Worm (Caenorhabditis elegans) whole organism, L1 larva: ENCODE results near the gene T04H1.5.

Source experiments
- C34B4.2 ChIP-seq: sonication (generic microtip); optimal IDR thresholded peaks from 2 replicates; lab custom pipeline; 2017; ENCODE audit warnings: mild to moderate bottlenecking, missing genetic modification characterization, missing compliant biosample characterization
- F16B12.6 ChIP-seq: fragments of 150-350 bp; optimal IDR thresholded peaks from 2 replicates; lab custom pipeline; 2014; ENCODE audit warnings: missing biosample characterization, missing genetic modification characterization
- Y116A8C.19 ChIP-seq: sonication (generic microtip); optimal IDR thresholded peaks from 2 replicates; lab custom pipeline; 2016; ENCODE audit warnings: missing compliant biosample characterization, missing genetic modification characterization, borderline replicate concordance
- alr-1 ChIP-seq: fragments of 200-800 bp; sonication (Bioruptor generic); optimal IDR thresholded peaks from 2 replicates; lab custom pipeline; 2018; ENCODE audit warnings: borderline replicate concordance, mild to moderate bottlenecking, missing genetic modification characterization, missing compliant biosample characterization
- aly-2 ChIP-seq: fragments of 150-350 bp; optimal IDR thresholded peaks from 2 replicates; lab custom pipeline; 2014; ENCODE audit warnings: missing biosample characterization, missing genetic modification characterization
- blmp-1 ChIP-seq: fragments of 150-350 bp; optimal IDR thresholded peaks from 2 replicates; lab custom pipeline; 2014; ENCODE audit warnings: missing biosample characterization, missing genetic modification characterization
- ceh-90 ChIP-seq: sonication (generic microtip); optimal IDR thresholded peaks from 2 replicates; lab custom pipeline; 2016; ENCODE audit warnings: missing genetic modification characterization, missing compliant biosample characterization
- dpl-1 ChIP-seq, 3 experiments: fragments of 150-350 bp in 2 of 3; sonication (generic microtip) in 1 of 3; optimal IDR thresholded peaks; 2 replicates each; lab custom pipeline; 2014 to 2017; ENCODE audit warnings: missing biosample characterization in 3 of 3, missing genetic modification characterization in 3 of 3, missing genetic modification reagents in 3 of 3
- dsc-1 ChIP-seq: sonication (generic microtip); optimal IDR thresholded peaks from 2 replicates; lab custom pipeline; 2016; ENCODE audit warnings: mild to moderate bottlenecking, missing genetic modification characterization, missing compliant biosample characterization
- efl-1 ChIP-seq, 4 experiments: fragments of 150-350 bp; optimal IDR thresholded peaks in 3 of 4; peaks in 1 of 4; 1 replicate in 1 of 4; 2 replicates in 3 of 4; lab custom pipeline; 2014; ENCODE audit warnings: missing biosample characterization in 2 of 4, missing genetic modification characterization in 2 of 4, missing genetic modification reagents in 2 of 4
- efl-3 ChIP-seq: fragments of 200-800 bp; sonication (Bioruptor generic); optimal IDR thresholded peaks from 2 replicates; lab custom pipeline; 2018; ENCODE audit warnings: mild to moderate bottlenecking, missing genetic modification characterization, missing compliant biosample characterization
- egl-13 ChIP-seq: sonication (generic microtip); optimal IDR thresholded peaks from 2 replicates; lab custom pipeline; 2016; ENCODE audit warnings: missing genotype, missing genetic modification reagents, missing genetic modification characterization, missing compliant biosample characterization
- egl-27 ChIP-seq, 2 experiments: fragments of 150-350 bp in 1 of 2; sonication (generic microtip); optimal IDR thresholded peaks; 3 replicates each; lab custom pipeline; 2017 to 2018; ENCODE audit warnings: missing biosample characterization in 2 of 2, missing genetic modification characterization in 2 of 2, missing genetic modification reagents in 2 of 2
- elt-2 ChIP-seq: sonication (generic microtip); optimal IDR thresholded peaks from 2 replicates; lab custom pipeline; 2016; ENCODE audit warnings: missing genetic modification characterization, mild to moderate bottlenecking, inconsistent platforms, missing compliant biosample characterization, missing genetic modification reagents
- elt-3 ChIP-seq, 6 experiments: fragments of 150-350 bp in 1 of 6; sonication (generic microtip); optimal IDR thresholded peaks; 2 replicates each; lab custom pipeline; 2017 to 2018; ENCODE audit warnings: missing biosample characterization in 6 of 6, missing genetic modification characterization in 6 of 6, inconsistent platforms in 1 of 6
- ets-5 ChIP-seq: fragments of 200-800 bp; sonication (Bioruptor generic); IDR thresholded peaks from 2 replicates; pipeline ENCODE4 v1.3.6; 2022; ENCODE audit warnings: missing genetic modification characterization, missing compliant biosample characterization
- fkh-10 ChIP-seq: sonication (generic microtip); optimal IDR thresholded peaks from 2 replicates; lab custom pipeline; 2017; ENCODE audit warnings: missing biosample characterization, missing genetic modification reagents, missing genetic modification characterization
- fkh-4 ChIP-seq: sonication (generic microtip); optimal IDR thresholded peaks from 2 replicates; lab custom pipeline; 2016; ENCODE audit warnings: missing compliant biosample characterization, missing genetic modification characterization, borderline replicate concordance
- fkh-8 ChIP-seq: sonication (generic microtip); optimal IDR thresholded peaks from 2 replicates; lab custom pipeline; 2016; ENCODE audit warnings: mild to moderate bottlenecking, missing genetic modification characterization, missing compliant biosample characterization
- grh-1 ChIP-seq: fragments of 200-800 bp; sonication (Bioruptor generic); IDR thresholded peaks from 2 replicates; pipeline ENCODE4 v1.3.6; 2022; ENCODE audit warnings: missing genetic modification reagents, missing genetic modification characterization, missing compliant biosample characterization
- hlh-4 ChIP-seq: sonication (generic microtip); optimal IDR thresholded peaks from 2 replicates; lab custom pipeline; 2016; ENCODE audit warnings: mild to moderate bottlenecking, missing genetic modification characterization, missing compliant biosample characterization
- irx-1 ChIP-seq: sonication (generic microtip); optimal IDR thresholded peaks from 2 replicates; lab custom pipeline; 2016; ENCODE audit warnings: missing genetic modification characterization, missing compliant biosample characterization
- lin-13 ChIP-seq: fragments of 150-350 bp; optimal IDR thresholded peaks from 2 replicates; lab custom pipeline; 2014; ENCODE audit warnings: missing biosample characterization, missing genetic modification reagents, missing genetic modification characterization
- lin-14 ChIP-seq: fragments of 200-800 bp; sonication (Bioruptor generic); optimal IDR thresholded peaks from 2 replicates; lab custom pipeline; 2018; ENCODE audit warnings: mild to moderate bottlenecking, missing genetic modification characterization, moderate library complexity, missing compliant biosample characterization
- lir-3 ChIP-seq: sonication (generic microtip); optimal IDR thresholded peaks from 2 replicates; lab custom pipeline; 2016; ENCODE audit warnings: mild to moderate bottlenecking, missing genetic modification characterization, moderate library complexity, missing compliant biosample characterization; ENCODE audit not compliant: poor library complexity
- mab-9 ChIP-seq: fragments of 200-800 bp; sonication (Bioruptor generic); IDR thresholded peaks from 2 replicates; pipeline ENCODE4 v1.3.6; 2022; ENCODE audit warnings: missing genetic modification reagents, missing genetic modification characterization, missing compliant biosample characterization
- mef-2 ChIP-seq: fragments of 150-350 bp; optimal IDR thresholded peaks from 2 replicates; lab custom pipeline; 2014; ENCODE audit warnings: missing biosample characterization, missing genetic modification characterization
- mep-1 ChIP-seq: fragments of 150-350 bp; optimal IDR thresholded peaks from 2 replicates; lab custom pipeline; 2014; ENCODE audit warnings: missing biosample characterization, missing genetic modification characterization
- nhr-19 ChIP-seq: fragments of 200-800 bp; sonication (Bioruptor generic); conservative IDR thresholded peaks from 2 replicates; pipeline ENCODE4 v1.3.6; 2022; ENCODE audit warnings: missing genetic modification characterization, missing compliant biosample characterization
- nhr-20 ChIP-seq: sonication (generic microtip); optimal IDR thresholded peaks from 2 replicates; lab custom pipeline; 2016; ENCODE audit warnings: mild to moderate bottlenecking, missing genetic modification characterization, missing compliant biosample characterization
- nhr-237 ChIP-seq: fragments of 150-350 bp; optimal IDR thresholded peaks from 2 replicates; lab custom pipeline; 2014; ENCODE audit warnings: missing biosample characterization, missing genetic modification characterization
- nhr-28 ChIP-seq: fragments of 150-350 bp; optimal IDR thresholded peaks from 2 replicates; lab custom pipeline; 2014; ENCODE audit warnings: missing biosample characterization, missing genetic modification characterization
- nhr-47 ChIP-seq: sonication (generic microtip); optimal IDR thresholded peaks from 2 replicates; lab custom pipeline; 2016; ENCODE audit warnings: mild to moderate bottlenecking, missing genetic modification characterization, moderate library complexity, missing compliant biosample characterization
- nhr-71 ChIP-seq: sonication (generic microtip); optimal IDR thresholded peaks from 2 replicates; lab custom pipeline; 2016; ENCODE audit warnings: mild to moderate bottlenecking, missing genetic modification characterization, moderate library complexity, missing compliant biosample characterization
- nhr-76 ChIP-seq: sonication (generic microtip); optimal IDR thresholded peaks from 2 replicates; lab custom pipeline; 2017; ENCODE audit warnings: missing biosample characterization, missing genetic modification characterization
- nhr-77 ChIP-seq: fragments of 150-350 bp; optimal IDR thresholded peaks from 2 replicates; lab custom pipeline; 2014; ENCODE audit warnings: missing biosample characterization, missing genetic modification characterization
- nhr-90 ChIP-seq: sonication (generic microtip); optimal IDR thresholded peaks from 2 replicates; lab custom pipeline; 2016; ENCODE audit warnings: mild to moderate bottlenecking, missing genetic modification characterization, missing compliant biosample characterization; ENCODE audit not compliant: poor library complexity
- rnt-1 ChIP-seq: sonication (generic microtip); optimal IDR thresholded peaks from 2 replicates; lab custom pipeline; 2016; ENCODE audit warnings: mild to moderate bottlenecking, missing genetic modification characterization, moderate library complexity, missing compliant biosample characterization
- snpc-4 ChIP-seq: fragments of 150-350 bp; optimal IDR thresholded peaks from 2 replicates; lab custom pipeline; 2014; ENCODE audit warnings: missing biosample characterization, missing genetic modification characterization
- snu-23 ChIP-seq: sonication (generic microtip); optimal IDR thresholded peaks from 2 replicates; lab custom pipeline; 2016; ENCODE audit warnings: missing genetic modification characterization, missing compliant biosample characterization
- swsn-7 ChIP-seq: sonication (generic microtip); optimal IDR thresholded peaks from 2 replicates; lab custom pipeline; 2016; ENCODE audit warnings: missing genetic modification characterization, missing compliant biosample characterization
- tbx-2 ChIP-seq: sonication (generic microtip); optimal IDR thresholded peaks from 2 replicates; lab custom pipeline; 2016; ENCODE audit warnings: missing genetic modification characterization, missing compliant biosample characterization
- unc-130 ChIP-seq: fragments of 150-350 bp; optimal IDR thresholded peaks from 2 replicates; lab custom pipeline; 2017; ENCODE audit warnings: missing biosample characterization, missing genetic modification characterization, inconsistent platforms
- unc-30 ChIP-seq: sonication (generic microtip); optimal IDR thresholded peaks from 2 replicates; lab custom pipeline; 2017; ENCODE audit warnings: missing biosample characterization, missing genetic modification characterization
- unc-62 ChIP-seq: fragments of 150-350 bp; optimal IDR thresholded peaks from 2 replicates; lab custom pipeline; 2014; ENCODE audit warnings: missing biosample characterization, missing genetic modification reagents, missing genetic modification characterization
- zip-4 ChIP-seq: fragments of 200-800 bp; sonication (Bioruptor generic); optimal IDR thresholded peaks from 2 replicates; lab custom pipeline; 2018; ENCODE audit warnings: mild to moderate bottlenecking, missing genetic modification characterization, moderate library complexity, missing compliant biosample characterization
- ztf-11 ChIP-seq, 2 experiments: sonication (generic microtip); optimal IDR thresholded peaks; 2 replicates each; lab custom pipeline; 2016 to 2017; ENCODE audit warnings: missing genetic modification characterization in 2 of 2, missing biosample characterization in 1 of 2, missing compliant biosample characterization in 1 of 2
- ztf-4 ChIP-seq: fragments of 150-350 bp; optimal IDR thresholded peaks from 2 replicates; lab custom pipeline; 2014; ENCODE audit warnings: missing biosample characterization, missing genetic modification characterization

T04H1.5 gene

ce11 chrV:12288577-12288976 lies 37.4 kb downstream of the T04H1.5 start, which contains the start of gene rskd-1 (continued):
- TF ChIP-seq F16B12.6 (tag; lab: Kevin White, UChicago) (no peak), zip-4 (GFP tag; lab: Kevin White, UChicago) (no peak), lir-3 (no peak), lin-14 (GFP tag; lab: Kevin White, UChicago) (peak; percentile 53), rnt-1 (tag; lab: Kevin White, UChicago) (no peak), swsn-7 (tag; lab: Kevin White, UChicago) (no peak), unc-130 (no peak), nhr-47 (tag; lab: Kevin White, UChicago) (no peak), egl-27 (tag; optimal IDR thresholded peaks at IDR 0.05; lab: Kevin White, UChicago) (no peak), dsc-1 (tag; lab: Kevin White, UChicago) (no peak), ets-5 (GFP tag; lab: Robert Waterston, UW) (no peak), ztf-4 (tag; lab: Kevin White, UChicago) (no peak), fkh-4 (no peak), hlh-4 (tag; lab: Kevin White, UChicago) (no peak), mef-2 (tag; lab: Kevin White, UChicago) (no peak), nhr-20 (tag; lab: Kevin White, UChicago) (no peak)
- TF ChIP-seq, all 84 proteins: peak for 11

ce11 chrV:12291587-12291986 lies 40.4 kb downstream of the T04H1.5 start, which contains the start of the genes srpa-68 and srh-16:
Gene srpa-68 (minus strand): TSS chrV:12291658.
Gene srh-16 (plus strand): TSS chrV:12291861.
- peak; percentile 96 for TF ChIP-seq nhr-47 (tag; lab: Kevin White, UChicago)
- TF ChIP-seq elt-2, result peak; percentile 86
- peak; percentile 73 for TF ChIP-seq lin-13 (GFP tag; lab: Kevin White, UChicago)
- TF ChIP-seq egl-13 (tag; lab: Kevin White, UChicago), result peak; percentile 88
- TF ChIP-seq swsn-7 (tag; lab: Kevin White, UChicago), result peak; percentile 93
- TF ChIP-seq snu-23 (GFP tag; lab: Kevin White, UChicago), result peak; percentile 94
- TF ChIP-seq unc-130, result peak; percentile 87
- TF ChIP-seq snpc-4 (tag; lab: Kevin White, UChicago), result peak; percentile 87
- peak; percentile 41 for TF ChIP-seq unc-30 (tag; lab: Kevin White, UChicago)
- peak; percentile 96 for TF ChIP-seq mep-1
- TF ChIP-seq nhr-71 (tag; lab: Kevin White, UChicago), result peak; percentile 95
- no peak for TF ChIP-seq unc-62
- TF ChIP-seq nhr-77, result peak; percentile 77
- TF ChIP-seq irx-1 (tag; lab: Kevin White, UChicago), result peak; percentile 90
- TF ChIP-seq nhr-76 (tag; lab: Kevin White, UChicago), result no peak
- peak; percentile 87 for TF ChIP-seq mab-9 (GFP tag; lab: Robert Waterston, UW)
- peak; percentile 82 to 99 for TF ChIP-seq efl-1 (optimal IDR thresholded peaks at IDR 0.05; lab: Kevin White, UChicago)
- peak; percentile 97 to 100 for TF ChIP-seq efl-1 (GFP tag; optimal IDR thresholded peaks at IDR 0.05 in 1 of 2; lab: Kevin White, UChicago)
- TF ChIP-seq fkh-8 (tag; lab: Kevin White, UChicago), result peak; percentile 76
- no peak for TF ChIP-seq alr-1 (tag; lab: Kevin White, UChicago)
- TF ChIP-seq efl-3 (GFP tag; lab: Kevin White, UChicago), result peak; percentile 36
- TF ChIP-seq fkh-10, result peak; percentile 77
- TF ChIP-seq grh-1 (GFP tag; lab: Robert Waterston, UW), result peak; percentile 93
- TF ChIP-seq nhr-19 (GFP tag; lab: Robert Waterston, UW), result peak; percentile 94
- peak in 2 of 6 experiments; percentile 86 to 89 for TF ChIP-seq elt-3 (tag; optimal IDR thresholded peaks at IDR 0.05; lab: Kevin White, UChicago)
- TF ChIP-seq nhr-90, result peak; percentile 95
- peak; percentile 42 for TF ChIP-seq ceh-90 (tag; lab: Kevin White, UChicago)
- peak; percentile 82 for TF ChIP-seq aly-2 (tag; lab: Kevin White, UChicago)
- no peak for TF ChIP-seq C34B4.2 (tag; lab: Kevin White, UChicago)
- TF ChIP-seq blmp-1 (tag; lab: Kevin White, UChicago), result peak; percentile 72
- peak; percentile 97 for TF ChIP-seq rnt-1 (tag; lab: Kevin White, UChicago)
- peak; percentile 71 to 80 for TF ChIP-seq ztf-11 (tag; optimal IDR thresholded peaks at IDR 0.05; lab: Kevin White, UChicago)
- TF ChIP-seq nhr-237 (tag; lab: Kevin White, UChicago), result peak; percentile 38
- TF ChIP-seq ztf-4 (tag; lab: Kevin White, UChicago), result peak; percentile 59
- TF ChIP-seq dpl-1 (GFP tag; optimal IDR thresholded peaks at IDR 0.05; lab: Kevin White, UChicago), result peak; percentile 98 to 99 (median 99)
- TF ChIP-seq tbx-2 (tag; lab: Kevin White, UChicago), result peak; percentile 93
- no peak for TF ChIP-seq ets-5 (GFP tag; lab: Robert Waterston, UW)
- no peak for TF ChIP-seq Y116A8C.19 (tag; lab: Kevin White, UChicago)
- peak; percentile 12 for TF ChIP-seq nhr-28
- peak; percentile 5 for TF ChIP-seq hlh-4 (tag; lab: Kevin White, UChicago)
